Worm (Caenorhabditis elegans): ENCODE results near the gene col-13.

col-13 gene

ce11 chrV:10436612-10437011, 14.9 kb upstream of the col-13 start, which contains the start of gene set-22:
set-22 (plus strand) TSS chrV:10436912.
- TF ChIP-seq lim-6 (tag; optimal IDR thresholded peaks at IDR 0.05) (no peak), ceh-34 (tag; optimal IDR thresholded peaks at IDR 0.05) (no peak), ztf-16 (tag; optimal IDR thresholded peaks at IDR 0.05) (no peak), ceh-24 (tag; optimal IDR thresholded peaks at IDR 0.05) (no peak), ahr-1 (tag; optimal IDR thresholded peaks at IDR 0.05) (no peak), hlh-30 (tag; optimal IDR thresholded peaks at IDR 0.05; ENCODE audit: insufficient read depth) (no peak), K09A11.1 (tag; optimal IDR thresholded peaks at IDR 0.05; ENCODE audit: insufficient read depth) (no peak), hlh-6 (tag; optimal IDR thresholded peaks at IDR 0.05) (no peak), pqm-1 (tag; optimal IDR thresholded peaks at IDR 0.05) (no peak), ceh-18 (tag; optimal IDR thresholded peaks at IDR 0.05) (no peak), odd-2 (tag; optimal IDR thresholded peaks at IDR 0.05) (no peak), nfya-1 (tag; optimal IDR thresholded peaks at IDR 0.05) (no peak), ttx-3 (tag; optimal IDR thresholded peaks at IDR 0.05) (no peak), unc-42 (tag; optimal IDR thresholded peaks at IDR 0.05) (no peak), mec-3 (tag; optimal IDR thresholded peaks at IDR 0.05; ENCODE audit: borderline replicate concordance) (no peak), T23F11.4 (GFP tag; optimal IDR thresholded peaks at IDR 0.05) (no peak), ref-2 (tag; optimal IDR thresholded peaks at IDR 0.05) (no peak), fkh-6 (tag; optimal IDR thresholded peaks at IDR 0.05) (no peak), ceh-31 (tag; optimal IDR thresholded peaks at IDR 0.05) (no peak), ceh-22 (tag; optimal IDR thresholded peaks at IDR 0.05) (no peak)

- TF ChIP-seq dmd-4 (tag; optimal IDR thresholded peaks at IDR 0.05; ENCODE audit: borderline replicate concordance): no peak
- TF ChIP-seq ceh-31 (tag; optimal IDR thresholded peaks at IDR 0.05): no peak
- no peak for TF ChIP-seq K09A11.1 (tag; optimal IDR thresholded peaks at IDR 0.05; ENCODE audit: insufficient read depth)
- no peak for TF ChIP-seq pha-2 (tag; optimal IDR thresholded peaks at IDR 0.05)
- TF ChIP-seq pax-1 (tag; optimal IDR thresholded peaks at IDR 0.05): no peak
Observed at ce11 chrV:10435198-10435597, 13.5 kb upstream of the col-13 start.

ce11 chrV:10433721-10434120, 12.0 kb upstream of the col-13 start, which contains the start of gene Y32F6A.4:
Y32F6A.4 (minus strand) TSS chrV:10434067.
- TF ChIP-seq Y22D7AL.16 (tag; optimal IDR thresholded peaks at IDR 0.05) (no peak), che-1 (tag; optimal IDR thresholded peaks at IDR 0.05) (no peak), lin-11 (tag; optimal IDR thresholded peaks at IDR 0.05) (no peak), hlh-8 (tag; optimal IDR thresholded peaks at IDR 0.05) (no peak), elt-4 (tag; optimal IDR thresholded peaks at IDR 0.05) (no peak), nhr-11 (tag; optimal IDR thresholded peaks at IDR 0.05) (no peak), zip-5 (tag; optimal IDR thresholded peaks at IDR 0.05) (no peak)

ce11 chrV:10432607-10433006, 10.9 kb upstream of the col-13 start:
- TF ChIP-seq unc-55 (GFP tag; optimal IDR thresholded peaks at IDR 0.05): no peak
- no peak for TF ChIP-seq eyg-1 (tag; optimal IDR thresholded peaks at IDR 0.05)
- no peak for TF ChIP-seq ttx-3 (tag; optimal IDR thresholded peaks at IDR 0.05)
- TF ChIP-seq ceh-18 (tag; optimal IDR thresholded peaks at IDR 0.05): no peak
- no peak for TF ChIP-seq ceh-22 (tag; optimal IDR thresholded peaks at IDR 0.05)
- TF ChIP-seq nhr-232 (tag; optimal IDR thresholded peaks at IDR 0.05): no peak
- TF ChIP-seq elt-4 (tag; optimal IDR thresholded peaks at IDR 0.05): no peak

ce11 chrV:10428608-10429007, 6.9 kb upstream of the col-13 start, which contains the start of gene tag-314:
tag-314 (minus strand) TSS chrV:10428708.
- no peak for TF ChIP-seq ceh-9 (tag; optimal IDR thresholded peaks at IDR 0.05)
- no peak for TF ChIP-seq sox-4 (tag; optimal IDR thresholded peaks at IDR 0.05)
- no peak for TF ChIP-seq tbx-2 (tag; optimal IDR thresholded peaks at IDR 0.05)
- TF ChIP-seq unc-3 (GFP tag; conservative IDR thresholded peaks at IDR 0.05): no peak
- TF ChIP-seq unc-3 (tag; optimal IDR thresholded peaks at IDR 0.05): no peak
- no peak for TF ChIP-seq nhr-232 (tag; optimal IDR thresholded peaks at IDR 0.05)
- no peak for TF ChIP-seq lin-11 (tag; optimal IDR thresholded peaks at IDR 0.05)
- no peak for TF ChIP-seq rnt-1 (tag; optimal IDR thresholded peaks at IDR 0.05)
- no peak for TF ChIP-seq ceh-22 (tag; optimal IDR thresholded peaks at IDR 0.05)
- TF ChIP-seq eyg-1 (tag; optimal IDR thresholded peaks at IDR 0.05): no peak
- TF ChIP-seq C38D4.7 (GFP tag; optimal IDR thresholded peaks at IDR 0.05): no peak
- TF ChIP-seq T23F11.4 (GFP tag; optimal IDR thresholded peaks at IDR 0.05): no peak
- TF ChIP-seq dve-1 (tag; optimal IDR thresholded peaks at IDR 0.05): no peak
- no peak for TF ChIP-seq ceh-18 (tag; optimal IDR thresholded peaks at IDR 0.05)
- no peak for TF ChIP-seq ahr-1 (tag; optimal IDR thresholded peaks at IDR 0.05)
- TF ChIP-seq ceh-2 (tag; optimal IDR thresholded peaks at IDR 0.05): no peak

Measured in whole organism, late embryonic.